Worm (Caenorhabditis elegans): Measurements from ENCODE around the gene Y82E9BR.20.

DNA sequence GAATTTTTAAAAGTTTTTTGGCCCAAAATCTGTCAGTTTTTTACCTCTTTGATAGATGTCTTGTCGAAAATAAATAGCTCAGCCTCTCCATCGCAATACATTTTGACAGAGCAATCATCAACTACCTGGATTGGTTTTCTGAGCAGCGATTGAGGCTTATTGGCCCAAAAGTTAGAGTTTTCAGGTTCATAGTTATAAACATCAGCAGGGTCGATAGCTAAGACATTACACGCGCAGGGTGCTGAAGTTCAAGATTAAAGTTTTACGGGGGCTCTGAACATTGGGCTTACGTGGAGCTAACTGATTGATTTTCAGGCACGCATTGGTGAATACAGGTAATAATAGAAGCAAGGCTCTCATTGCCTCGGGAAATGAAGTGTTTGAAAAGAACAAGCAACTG is 14.5 kb upstream of the Y82E9BR.20 start, which contains the start of gene Y82E9BR.9:
- TF ChIP-seq snpc-4 (tag; optimal IDR thresholded peaks at IDR 0.05) (no peak), mxl-3 (GFP tag; optimal IDR thresholded peaks at IDR 0.05) (no peak), hif-1 (tag; optimal IDR thresholded peaks at IDR 0.05) (no peak), ceh-28 (tag; optimal IDR thresholded peaks at IDR 0.05) (no peak), lin-13 (GFP tag; optimal IDR thresholded peaks at IDR 0.05) (no peak), nhr-77 (tag; optimal IDR thresholded peaks at IDR 0.05) (no peak), dve-1 (tag; optimal IDR thresholded peaks at IDR 0.05; ENCODE audit: insufficient read depth) (no peak), daf-19 (GFP tag; conservative IDR thresholded peaks at IDR 0.05) (no peak), lin-39 (tag; optimal IDR thresholded peaks at IDR 0.05) (no peak)
